Worm (Caenorhabditis elegans) whole organism, L1 larva: ENCODE data around the gene T05A7.6.
A peak's percentile ranks its signal among the peaks of the same experiment; 100 is the strongest.

Source experiments
- C16A3.4 ChIP-seq: fragments of 150-350 bp; optimal IDR thresholded peaks from 2 replicates; lab custom pipeline; 2014; ENCODE audit warnings: missing biosample characterization, missing genetic modification characterization
- C34B4.2 ChIP-seq: sonication (generic microtip); optimal IDR thresholded peaks from 2 replicates; lab custom pipeline; 2017; ENCODE audit warnings: mild to moderate bottlenecking, missing genetic modification characterization, missing compliant biosample characterization
- Y116A8C.19 ChIP-seq: sonication (generic microtip); optimal IDR thresholded peaks from 2 replicates; lab custom pipeline; 2016; ENCODE audit warnings: missing compliant biosample characterization, missing genetic modification characterization, borderline replicate concordance
- aly-2 ChIP-seq: fragments of 150-350 bp; optimal IDR thresholded peaks from 2 replicates; lab custom pipeline; 2014; ENCODE audit warnings: missing biosample characterization, missing genetic modification characterization
- blmp-1 ChIP-seq: fragments of 150-350 bp; optimal IDR thresholded peaks from 2 replicates; lab custom pipeline; 2014; ENCODE audit warnings: missing biosample characterization, missing genetic modification characterization
- ceh-8 ChIP-seq: fragments of 200-800 bp; sonication (Bioruptor generic); optimal IDR thresholded peaks from 2 replicates; lab custom pipeline; 2018; ENCODE audit warnings: mild to moderate bottlenecking, missing genetic modification characterization, moderate library complexity, missing compliant biosample characterization
- ceh-82 ChIP-seq, 3 experiments: fragments of 150-350 bp in 1 of 3; sonication (generic microtip) in 2 of 3; optimal IDR thresholded peaks; 2 replicates each; lab custom pipeline; 2014 to 2017; ENCODE audit warnings: missing biosample characterization in 3 of 3, missing genetic modification characterization in 3 of 3
- ceh-90 ChIP-seq: sonication (generic microtip); optimal IDR thresholded peaks from 2 replicates; lab custom pipeline; 2016; ENCODE audit warnings: missing genetic modification characterization, missing compliant biosample characterization
- ces-1 ChIP-seq: fragments of 150-350 bp; optimal IDR thresholded peaks from 2 replicates; lab custom pipeline; 2014; ENCODE audit warnings: missing biosample characterization, missing genetic modification reagents, missing genetic modification characterization
- dpl-1 ChIP-seq, 3 experiments: fragments of 150-350 bp in 2 of 3; sonication (generic microtip) in 1 of 3; optimal IDR thresholded peaks; 2 replicates each; lab custom pipeline; 2014 to 2017; ENCODE audit warnings: missing biosample characterization in 3 of 3, missing genetic modification characterization in 3 of 3, missing genetic modification reagents in 3 of 3
- efl-1 ChIP-seq, 4 experiments: fragments of 150-350 bp; optimal IDR thresholded peaks in 3 of 4; peaks in 1 of 4; 1 replicate in 1 of 4; 2 replicates in 3 of 4; lab custom pipeline; 2014; ENCODE audit warnings: missing biosample characterization in 2 of 4, missing genetic modification characterization in 2 of 4, missing genetic modification reagents in 2 of 4
- egl-27 ChIP-seq, 2 experiments: fragments of 150-350 bp in 1 of 2; sonication (generic microtip); optimal IDR thresholded peaks; 3 replicates each; lab custom pipeline; 2017 to 2018; ENCODE audit warnings: missing biosample characterization in 2 of 2, missing genetic modification characterization in 2 of 2, missing genetic modification reagents in 2 of 2
- elt-2 ChIP-seq: sonication (generic microtip); optimal IDR thresholded peaks from 2 replicates; lab custom pipeline; 2016; ENCODE audit warnings: missing genetic modification characterization, mild to moderate bottlenecking, inconsistent platforms, missing compliant biosample characterization, missing genetic modification reagents
- elt-3 ChIP-seq, 6 experiments: fragments of 150-350 bp in 1 of 6; sonication (generic microtip); optimal IDR thresholded peaks; 2 replicates each; lab custom pipeline; 2017 to 2018; ENCODE audit warnings: missing biosample characterization in 6 of 6, missing genetic modification characterization in 6 of 6, inconsistent platforms in 1 of 6
- ets-5 ChIP-seq: fragments of 200-800 bp; sonication (Bioruptor generic); IDR thresholded peaks from 2 replicates; pipeline ENCODE4 v1.3.6; 2022; ENCODE audit warnings: missing genetic modification characterization, missing compliant biosample characterization
- fkh-10 ChIP-seq: sonication (generic microtip); optimal IDR thresholded peaks from 2 replicates; lab custom pipeline; 2017; ENCODE audit warnings: missing biosample characterization, missing genetic modification reagents, missing genetic modification characterization
- fkh-4 ChIP-seq: sonication (generic microtip); optimal IDR thresholded peaks from 2 replicates; lab custom pipeline; 2016; ENCODE audit warnings: missing compliant biosample characterization, missing genetic modification characterization, borderline replicate concordance
- fos-1 ChIP-seq: fragments of 150-350 bp; optimal IDR thresholded peaks from 2 replicates; lab custom pipeline; 2014; ENCODE audit warnings: missing biosample characterization, missing genetic modification characterization
- grh-1 ChIP-seq: fragments of 200-800 bp; sonication (Bioruptor generic); IDR thresholded peaks from 2 replicates; pipeline ENCODE4 v1.3.6; 2022; ENCODE audit warnings: missing genetic modification reagents, missing genetic modification characterization, missing compliant biosample characterization
- hlh-4 ChIP-seq: sonication (generic microtip); optimal IDR thresholded peaks from 2 replicates; lab custom pipeline; 2016; ENCODE audit warnings: mild to moderate bottlenecking, missing genetic modification characterization, missing compliant biosample characterization
- hpl-2 ChIP-seq: fragments of 150-350 bp; optimal IDR thresholded peaks from 2 replicates; lab custom pipeline; 2014; ENCODE audit warnings: missing biosample characterization, missing genetic modification reagents, missing genetic modification characterization
- irx-1 ChIP-seq: sonication (generic microtip); optimal IDR thresholded peaks from 2 replicates; lab custom pipeline; 2016; ENCODE audit warnings: missing genetic modification characterization, missing compliant biosample characterization
- isw-1 ChIP-seq: fragments of 200-800 bp; sonication (Bioruptor generic); IDR thresholded peaks from 2 replicates; pipeline ENCODE4 v1.3.6; 2022; ENCODE audit warnings: missing genetic modification characterization, missing compliant biosample characterization
- lin-13 ChIP-seq: fragments of 150-350 bp; optimal IDR thresholded peaks from 2 replicates; lab custom pipeline; 2014; ENCODE audit warnings: missing biosample characterization, missing genetic modification reagents, missing genetic modification characterization
- lin-14 ChIP-seq: fragments of 200-800 bp; sonication (Bioruptor generic); optimal IDR thresholded peaks from 2 replicates; lab custom pipeline; 2018; ENCODE audit warnings: mild to moderate bottlenecking, missing genetic modification characterization, moderate library complexity, missing compliant biosample characterization
- lin-15B ChIP-seq: fragments of 150-350 bp; sonication (generic microtip); optimal IDR thresholded peaks from 3 replicates; lab custom pipeline; 2014; ENCODE audit warnings: missing biosample characterization, missing genetic modification characterization
- lin-39 ChIP-seq: fragments of 150-350 bp; optimal IDR thresholded peaks from 2 replicates; lab custom pipeline; 2014; ENCODE audit warnings: missing biosample characterization, missing genetic modification reagents, missing genetic modification characterization
- lir-3 ChIP-seq: sonication (generic microtip); optimal IDR thresholded peaks from 2 replicates; lab custom pipeline; 2016; ENCODE audit warnings: mild to moderate bottlenecking, missing genetic modification characterization, moderate library complexity, missing compliant biosample characterization; ENCODE audit not compliant: poor library complexity
- lsy-2 ChIP-seq, 2 experiments: fragments of 150-350 bp; optimal IDR thresholded peaks; 2 replicates each; lab custom pipeline; 2014; ENCODE audit warnings: missing biosample characterization in 2 of 2, missing genetic modification characterization in 2 of 2
- mab-9 ChIP-seq: fragments of 200-800 bp; sonication (Bioruptor generic); IDR thresholded peaks from 2 replicates; pipeline ENCODE4 v1.3.6; 2022; ENCODE audit warnings: missing genetic modification reagents, missing genetic modification characterization, missing compliant biosample characterization
- mdl-1 ChIP-seq, 2 experiments: fragments of 150-350 bp; optimal IDR thresholded peaks; 2 replicates each; lab custom pipeline; 2014 to 2017; ENCODE audit warnings: missing biosample characterization in 2 of 2, missing genetic modification characterization in 2 of 2, inconsistent platforms in 1 of 2
- mef-2 ChIP-seq: fragments of 150-350 bp; optimal IDR thresholded peaks from 2 replicates; lab custom pipeline; 2014; ENCODE audit warnings: missing biosample characterization, missing genetic modification characterization
- nhr-11 ChIP-seq: fragments of 150-350 bp; optimal IDR thresholded peaks from 2 replicates; lab custom pipeline; 2014; ENCODE audit warnings: missing biosample characterization, missing genetic modification characterization
- nhr-19 ChIP-seq: fragments of 200-800 bp; sonication (Bioruptor generic); conservative IDR thresholded peaks from 2 replicates; pipeline ENCODE4 v1.3.6; 2022; ENCODE audit warnings: missing genetic modification characterization, missing compliant biosample characterization
- nhr-237 ChIP-seq: fragments of 150-350 bp; optimal IDR thresholded peaks from 2 replicates; lab custom pipeline; 2014; ENCODE audit warnings: missing biosample characterization, missing genetic modification characterization
- nhr-47 ChIP-seq: sonication (generic microtip); optimal IDR thresholded peaks from 2 replicates; lab custom pipeline; 2016; ENCODE audit warnings: mild to moderate bottlenecking, missing genetic modification characterization, moderate library complexity, missing compliant biosample characterization
- nhr-76 ChIP-seq: sonication (generic microtip); optimal IDR thresholded peaks from 2 replicates; lab custom pipeline; 2017; ENCODE audit warnings: missing biosample characterization, missing genetic modification characterization
- nhr-84 ChIP-seq: sonication (generic microtip); optimal IDR thresholded peaks from 2 replicates; lab custom pipeline; 2017; ENCODE audit warnings: missing biosample characterization, missing genetic modification characterization
- nhr-85 ChIP-seq: sonication (generic microtip); peaks from one replicate; lab custom pipeline; 2016; ENCODE audit warnings: missing genetic modification characterization, inconsistent platforms, missing compliant biosample characterization
- pag-3 ChIP-seq: sonication (generic microtip); optimal IDR thresholded peaks from 2 replicates; lab custom pipeline; 2017; ENCODE audit warnings: missing genetic modification characterization, mild to moderate bottlenecking, missing compliant biosample characterization, antibody characterized with exemption, borderline replicate concordance; ENCODE audit not compliant: insufficient read depth
- pqm-1 ChIP-seq: sonication (generic microtip); optimal IDR thresholded peaks from 3 replicates; lab custom pipeline; 2017; ENCODE audit warnings: missing biosample characterization, missing genetic modification characterization
- rnt-1 ChIP-seq: sonication (generic microtip); optimal IDR thresholded peaks from 2 replicates; lab custom pipeline; 2016; ENCODE audit warnings: mild to moderate bottlenecking, missing genetic modification characterization, moderate library complexity, missing compliant biosample characterization
- skn-1 ChIP-seq: fragments of 150-350 bp; optimal IDR thresholded peaks from 2 replicates; lab custom pipeline; 2014; ENCODE audit warnings: missing biosample characterization, missing genetic modification characterization
- sup-37 ChIP-seq: fragments of 200-800 bp; sonication (Bioruptor generic); optimal IDR thresholded peaks from 2 replicates; lab custom pipeline; 2018; ENCODE audit warnings: mild to moderate bottlenecking, missing genetic modification characterization, missing compliant biosample characterization
- swsn-7 ChIP-seq: sonication (generic microtip); optimal IDR thresholded peaks from 2 replicates; lab custom pipeline; 2016; ENCODE audit warnings: missing genetic modification characterization, missing compliant biosample characterization
- unc-62 ChIP-seq: fragments of 150-350 bp; optimal IDR thresholded peaks from 2 replicates; lab custom pipeline; 2014; ENCODE audit warnings: missing biosample characterization, missing genetic modification reagents, missing genetic modification characterization
- unc-86 ChIP-seq: sonication (generic microtip); optimal IDR thresholded peaks from 2 replicates; lab custom pipeline; 2016; ENCODE audit warnings: missing genetic modification characterization, missing compliant biosample characterization
- unc-98 ChIP-seq: fragments of 200-800 bp; sonication (Bioruptor generic); IDR thresholded peaks from 2 replicates; pipeline ENCODE4 v1.3.6; 2022; ENCODE audit warnings: missing genetic modification characterization, missing compliant biosample characterization
- xbp-1 ChIP-seq: sonication (generic microtip); optimal IDR thresholded peaks from 2 replicates; lab custom pipeline; 2016; ENCODE audit warnings: missing genetic modification characterization, missing compliant biosample characterization
- zip-4 ChIP-seq: fragments of 200-800 bp; sonication (Bioruptor generic); optimal IDR thresholded peaks from 2 replicates; lab custom pipeline; 2018; ENCODE audit warnings: mild to moderate bottlenecking, missing genetic modification characterization, moderate library complexity, missing compliant biosample characterization
- ztf-11 ChIP-seq, 2 experiments: sonication (generic microtip); optimal IDR thresholded peaks; 2 replicates each; lab custom pipeline; 2016 to 2017; ENCODE audit warnings: missing genetic modification characterization in 2 of 2, missing biosample characterization in 1 of 2, missing compliant biosample characterization in 1 of 2
- ztf-4 ChIP-seq: fragments of 150-350 bp; optimal IDR thresholded peaks from 2 replicates; lab custom pipeline; 2014; ENCODE audit warnings: missing biosample characterization, missing genetic modification characterization

The T05A7.6 gene

ce11 chrII:4706359-4706871 is 34.8 kb upstream of the T05A7.6 start, which contains the start of the genes F10G7.9 and tsn-1 (continued):
- TF ChIP-seq skn-1 (peak; percentile 59), lin-15B (peak; percentile 46), elt-3 (tag; optimal IDR thresholded peaks at IDR 0.05; lab: Kevin White, UChicago) (no peak), Y116A8C.19 (no peak), mdl-1 (tag; optimal IDR thresholded peaks at IDR 0.05; lab: Kevin White, UChicago) (peak in 1 of 2 experiments; percentile 59), lsy-2 (tag; optimal IDR thresholded peaks at IDR 0.05; lab: Kevin White, UChicago) (peak; percentile 93 to 98), ceh-82 (tag; optimal IDR thresholded peaks at IDR 0.05; lab: Kevin White, UChicago) (peak; percentile 21 to 62 (median 38)), fkh-10 (no peak), unc-98 (GFP tag; lab: Robert Waterston, UW) (no peak), nhr-47 (tag; lab: Kevin White, UChicago) (peak; percentile 66), sup-37 (GFP tag; lab: Kevin White, UChicago) (no peak), hlh-4 (tag; lab: Kevin White, UChicago) (no peak), unc-62 (GFP tag; lab: Kevin White, UChicago) (no peak), nhr-19 (GFP tag; lab: Robert Waterston, UW) (peak; percentile 44; the same call in 1 of the 2 replicates), nhr-237 (no peak), C34B4.2 (tag; lab: Kevin White, UChicago) (no peak), efl-1 (optimal IDR thresholded peaks at IDR 0.05; lab: Kevin White, UChicago) (peak; percentile 80 to 87), efl-1 (GFP tag; optimal IDR thresholded peaks at IDR 0.05 in 1 of 2; lab: Kevin White, UChicago) (peak; percentile 70 to 96), C16A3.4 (tag; lab: Kevin White, UChicago) (peak; percentile 48), zip-4 (GFP tag; lab: Kevin White, UChicago) (no peak), ces-1 (GFP tag; lab: Kevin White, UChicago) (no peak), ceh-8 (no peak), irx-1 (tag; lab: Kevin White, UChicago) (no peak), ztf-4 (tag; lab: Kevin White, UChicago) (no peak), xbp-1 (tag; lab: Kevin White, UChicago) (peak; percentile 49), unc-86 (tag; lab: Kevin White, UChicago) (peak; percentile 33), blmp-1 (tag; lab: Kevin White, UChicago) (no peak), hpl-2 (no peak), elt-2 (tag; lab: Kevin White, UChicago) (peak; percentile 37), mef-2 (tag; lab: Kevin White, UChicago) (no peak), mab-9 (GFP tag; lab: Robert Waterston, UW) (no peak), pag-3 (tag; lab: Kevin White, UChicago) (no peak), fos-1 (no peak), isw-1 (GFP tag; lab: Robert Waterston, UW) (peak; percentile 50), ztf-11 (tag; optimal IDR thresholded peaks at IDR 0.05; lab: Kevin White, UChicago) (no peak), egl-27 (tag; optimal IDR thresholded peaks at IDR 0.05; lab: Kevin White, UChicago) (no peak), nhr-84 (tag; lab: Kevin White, UChicago) (no peak), ceh-90 (tag; lab: Kevin White, UChicago) (no peak), lin-14 (GFP tag; lab: Kevin White, UChicago) (peak; percentile 68), swsn-7 (tag; lab: Kevin White, UChicago) (peak; percentile 47), nhr-76 (tag; lab: Kevin White, UChicago) (no peak), nhr-11 (tag; lab: Kevin White, UChicago) (no peak), grh-1 (no peak), lin-13 (peak; percentile 50), aly-2 (tag; lab: Kevin White, UChicago) (no peak), pqm-1 (tag; lab: Kevin White, UChicago) (no peak), dpl-1 (GFP tag; optimal IDR thresholded peaks at IDR 0.05; lab: Kevin White, UChicago) (peak; percentile 57 to 76 (median 72)), ets-5 (GFP tag; lab: Robert Waterston, UW) (no peak), lin-39 (tag; lab: Kevin White, UChicago) (no peak), nhr-85 (peak; percentile 74), fkh-4 (tag; lab: Kevin White, UChicago) (no peak), lir-3 (tag; lab: Kevin White, UChicago) (no peak), rnt-1 (tag; lab: Kevin White, UChicago) (peak; percentile 69)
